In the genomic region with DNA sequence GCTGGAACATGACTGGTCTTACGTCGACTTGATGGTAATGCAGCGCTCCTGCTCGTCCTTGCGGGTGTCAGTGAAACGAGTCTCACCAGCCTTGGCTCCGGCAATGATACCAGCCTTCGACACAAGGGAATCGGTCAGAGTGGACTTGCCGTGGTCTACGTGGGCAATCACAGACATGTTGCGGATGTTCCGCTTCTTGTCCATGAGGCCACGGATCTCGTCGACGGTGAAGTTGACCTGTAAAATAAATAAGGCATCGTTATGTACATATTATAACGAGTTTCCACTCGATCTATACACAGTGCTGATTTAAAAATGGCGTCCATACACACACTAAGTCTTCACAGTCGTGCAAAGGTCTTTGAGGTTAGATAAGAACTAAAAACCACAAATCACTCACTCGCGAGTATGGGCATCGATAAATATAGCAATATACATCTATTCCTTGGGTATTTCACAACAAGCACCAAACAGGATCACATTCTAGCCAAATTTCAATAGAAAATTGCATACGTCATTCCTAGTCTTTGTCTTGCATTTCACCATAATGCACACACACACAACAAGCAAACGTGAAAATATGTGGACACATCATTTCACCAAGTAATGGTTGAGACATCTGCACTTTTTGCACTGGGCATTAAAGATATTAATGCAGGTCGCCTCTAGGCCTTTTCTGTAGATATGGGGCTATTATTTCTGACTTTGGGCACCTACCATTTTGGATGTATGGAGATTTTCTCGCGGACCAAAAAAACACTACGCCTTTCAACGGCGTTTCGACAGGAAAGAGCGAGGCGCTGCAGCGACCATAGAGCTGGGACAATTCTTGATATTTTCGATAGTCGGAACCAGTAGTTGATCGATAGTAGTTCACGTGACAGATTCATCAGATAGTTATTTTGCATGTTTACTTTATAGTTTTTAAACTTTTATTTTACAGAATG, we compare ENCODE assay signal across 1 fruit fly cellular context.
TF ChIP-seq lines count a peak whose summit lies in the region.

A gene (minus strand): TSS at position 843 of the 947 bp plus-strand sequence.

TF ChIP-seq in whole organism, embryonic, 481 proteins besides CTCF, POLR2A, EP300 and RAD21 (continued from another document and continues in another):
- TF ChIP-seq CG6854 (GFP tag; optimal IDR thresholded peaks at IDR 0.05; lab: Kevin White, UChicago) (peak; percentile 56), CG17385 (GFP tag; optimal IDR thresholded peaks at IDR 0.05; lab: Kevin White, UChicago) (peak; percentile 82), C15 (GFP tag; IDR thresholded peaks at IDR 0.05; lab: Robert Waterston, UW) (peak; percentile 68; the same call in 1 of the 3 replicates), CG11398 (GFP tag; optimal IDR thresholded peaks at IDR 0.05; lab: Kevin White, UChicago) (peak; percentile 82), exex (tag; optimal IDR thresholded peaks at IDR 0.05; lab: Kevin White, UChicago) (peak; percentile 58), pfk (GFP tag; optimal IDR thresholded peaks at IDR 0.05; lab: Kevin White, UChicago) (peak; percentile 71), CG2875 (GFP tag; optimal IDR thresholded peaks at IDR 0.05; lab: Kevin White, UChicago) (peak; percentile 74), MBD-R2 (GFP tag; IDR thresholded peaks at IDR 0.05; lab: Robert Waterston, UW) (peak; percentile 65), CG34376 (GFP tag; optimal IDR thresholded peaks at IDR 0.05; lab: Kevin White, UChicago) (peak; percentile 95), CG31441 (GFP tag; IDR thresholded peaks at IDR 0.05; lab: Robert Waterston, UW) (peak; percentile 69), bab2 (GFP tag; optimal IDR thresholded peaks at IDR 0.05; lab: Kevin White, UChicago) (peak; percentile 62), CG18764 (GFP tag; optimal IDR thresholded peaks at IDR 0.05; lab: Kevin White, UChicago) (peak; percentile 30), inv (GFP tag; IDR thresholded peaks at IDR 0.05; lab: Robert Waterston, UW; ENCODE audit: partially characterized antibody) (peak; percentile 92), CG13296 (GFP tag; optimal IDR thresholded peaks at IDR 0.05; lab: Kevin White, UChicago) (peak; percentile 84), org-1 (GFP tag; optimal IDR thresholded peaks at IDR 0.05; lab: Kevin White, UChicago) (peak; percentile 63), zf30C (GFP tag; optimal IDR thresholded peaks at IDR 0.05; lab: Kevin White, UChicago) (peak; percentile 58), CG17912 (GFP tag; optimal IDR thresholded peaks at IDR 0.05; lab: Kevin White, UChicago) (peak; percentile 92), CG34422 (GFP tag; IDR thresholded peaks at IDR 0.05; lab: Robert Waterston, UW) (no peak; the same call in 1 of the 3 replicates), CoRest (tag; optimal IDR thresholded peaks at IDR 0.05; lab: Kevin White, UChicago) (peak; percentile 59), Deaf1 (tag; optimal IDR thresholded peaks at IDR 0.05; lab: Kevin White, UChicago) (peak; percentile 43), ttk (GFP tag; IDR thresholded peaks at IDR 0.05; lab: Robert Waterston, UW) (no peak; the same call in 1 of the 2 replicates), CG2120 (GFP tag; optimal IDR thresholded peaks at IDR 0.05; lab: Kevin White, UChicago) (peak; percentile 55), MTF-1 (GFP tag; optimal IDR thresholded peaks at IDR 0.05; lab: Kevin White, UChicago; ENCODE audit: borderline replicate concordance) (peak; percentile 88), Med (GFP tag; lab: Kevin White, UChicago) (peak; percentile 97), CG32767 (GFP tag; IDR thresholded peaks at IDR 0.05; lab: Robert Waterston, UW) (no peak), Awh (GFP tag; IDR thresholded peaks at IDR 0.05; lab: Robert Waterston, UW) (no peak), Vsx1 (GFP tag; optimal IDR thresholded peaks at IDR 0.05; lab: Kevin White, UChicago) (peak; percentile 82), CG4328 (GFP tag; optimal IDR thresholded peaks at IDR 0.05; lab: Kevin White, UChicago) (peak; percentile 78), CG17361 (GFP tag; IDR thresholded peaks at IDR 0.05; lab: Robert Waterston, UW) (peak; percentile 60; the same call in 2 of the 3 replicates), Fer1 (GFP tag; optimal IDR thresholded peaks at IDR 0.05; lab: Kevin White, UChicago) (peak; percentile 83), CG32532 (GFP tag; IDR thresholded peaks at IDR 0.05; lab: Robert Waterston, UW) (peak; percentile 83), ato (GFP tag; IDR thresholded peaks at IDR 0.05; lab: Robert Waterston, UW; ENCODE audit: partially characterized antibody) (peak; percentile 88), CG12659 (GFP tag; optimal IDR thresholded peaks at IDR 0.05; lab: Kevin White, UChicago) (peak; percentile 93), Blimp-1 (GFP tag; optimal IDR thresholded peaks at IDR 0.05; lab: Kevin White, UChicago) (no peak), dm (GFP tag; optimal IDR thresholded peaks at IDR 0.05; lab: Kevin White, UChicago) (peak; percentile 97), esg (GFP tag; conservative IDR thresholded peaks at IDR 0.05; lab: Robert Waterston, UW) (0 out of 2 replicates have a peak, but pooled peaks have one; percentile 21), Abd-B (GFP tag; optimal IDR thresholded peaks at IDR 0.05; lab: Kevin White, UChicago) (no peak), Fer3 (tag; optimal IDR thresholded peaks at IDR 0.05; lab: Kevin White, UChicago) (peak; percentile 79), CG10979 (tag; optimal IDR thresholded peaks at IDR 0.05; lab: Kevin White, UChicago) (peak; percentile 54), Antp (GFP tag; optimal IDR thresholded peaks at IDR 0.05; lab: Kevin White, UChicago) (peak; percentile 43), Dbx (GFP tag; IDR thresholded peaks at IDR 0.05; lab: Robert Waterston, UW) (peak; percentile 83), Opbp (GFP tag; IDR thresholded peaks at IDR 0.05; lab: Robert Waterston, UW; ENCODE audit: partially characterized antibody) (peak; percentile 97), toy (GFP tag; IDR thresholded peaks at IDR 0.05; lab: Robert Waterston, UW) (peak; percentile 47; the same call in 1 of the 2 replicates), CG18619 (GFP tag; optimal IDR thresholded peaks at IDR 0.05; lab: Kevin White, UChicago) (peak; percentile 86), luna (GFP tag; optimal IDR thresholded peaks at IDR 0.05; lab: Kevin White, UChicago) (peak; percentile 39), pb (GFP tag; optimal IDR thresholded peaks at IDR 0.05; lab: Kevin White, UChicago) (peak; percentile 44), Lpt (GFP tag; optimal IDR thresholded peaks at IDR 0.05; lab: Kevin White, UChicago) (no peak), chif (GFP tag; optimal IDR thresholded peaks at IDR 0.05; lab: Kevin White, UChicago) (peak; percentile 59 to 79), lilli (GFP tag; optimal IDR thresholded peaks at IDR 0.05; lab: Kevin White, UChicago) (peak; percentile 76), grn (GFP tag; optimal IDR thresholded peaks at IDR 0.05; lab: Kevin White, UChicago) (no peak), CG33557 (GFP tag; optimal IDR thresholded peaks at IDR 0.05; lab: Kevin White, UChicago) (peak; percentile 76), CG9932 (GFP tag; IDR thresholded peaks at IDR 0.05; lab: Robert Waterston, UW) (no peak; the same call in 1 of the 2 replicates), NC2β (GFP tag; optimal IDR thresholded peaks at IDR 0.05; lab: Kevin White, UChicago) (peak; percentile 93), CG4820 (GFP tag; optimal IDR thresholded peaks at IDR 0.05; lab: Kevin White, UChicago) (peak; percentile 25), ham (GFP tag; IDR thresholded peaks at IDR 0.05; lab: Robert Waterston, UW) (no peak), CG5953 (GFP tag; IDR thresholded peaks at IDR 0.05; lab: Robert Waterston, UW) (peak; percentile 84), B-H1 (GFP tag; IDR thresholded peaks at IDR 0.05; lab: Robert Waterston, UW) (peak; percentile 52; the same call in 1 of the 3 replicates), mirr (GFP tag; optimal IDR thresholded peaks at IDR 0.05; lab: Kevin White, UChicago) (peak; percentile 89), CG12942 (GFP tag; optimal IDR thresholded peaks at IDR 0.05; lab: Kevin White, UChicago) (peak; percentile 47), CG4854 (GFP tag; optimal IDR thresholded peaks at IDR 0.05; lab: Kevin White, UChicago) (peak; percentile 38), CG8944 (GFP tag; optimal IDR thresholded peaks at IDR 0.05; lab: Kevin White, UChicago) (peak; percentile 51), tgo (GFP tag; IDR thresholded peaks at IDR 0.05; lab: Robert Waterston, UW) (peak; percentile 55), zen (tag; optimal IDR thresholded peaks at IDR 0.05; lab: Kevin White, UChicago) (peak; percentile 31), CG16813 (GFP tag; IDR thresholded peaks at IDR 0.05; lab: Robert Waterston, UW; ENCODE audit: partially characterized antibody) (peak; percentile 93), ERR (GFP tag; optimal IDR thresholded peaks at IDR 0.05; lab: Kevin White, UChicago) (peak; percentile 53), Dip2 (GFP tag; IDR thresholded peaks at IDR 0.05; lab: Robert Waterston, UW) (no peak), Spps (tag; optimal IDR thresholded peaks at IDR 0.05; lab: Kevin White, UChicago) (no peak), lbe (GFP tag; optimal IDR thresholded peaks at IDR 0.05; lab: Kevin White, UChicago) (peak; percentile 65), ac (GFP tag; optimal IDR thresholded peaks at IDR 0.05; lab: Kevin White, UChicago) (peak; percentile 58), seq (GFP tag; IDR thresholded peaks at IDR 0.05; lab: Robert Waterston, UW) (peak; percentile 68), Optix (GFP tag; IDR thresholded peaks at IDR 0.05; lab: Robert Waterston, UW) (no peak; the same call in 2 of the 3 replicates), CG6765 (GFP tag; optimal IDR thresholded peaks at IDR 0.05; lab: Kevin White, UChicago) (peak; percentile 83), Lhr (GFP tag; optimal IDR thresholded peaks at IDR 0.05; lab: Kevin White, UChicago) (peak; percentile 80), Drgx (GFP tag; IDR thresholded peaks at IDR 0.05; lab: Robert Waterston, UW) (peak; percentile 23; the same call in 1 of the 2 replicates), CG4360 (GFP tag; IDR thresholded peaks at IDR 0.05; lab: Robert Waterston, UW) (no peak), CG9876 (GFP tag; optimal IDR thresholded peaks at IDR 0.05; lab: Kevin White, UChicago) (peak; percentile 79), HLH54F (GFP tag; optimal IDR thresholded peaks at IDR 0.05; lab: Kevin White, UChicago) (peak; percentile 57), Sry-β (GFP tag; optimal IDR thresholded peaks at IDR 0.05; lab: Kevin White, UChicago) (peak; percentile 34), CG15011 (GFP tag; optimal IDR thresholded peaks at IDR 0.05; lab: Kevin White, UChicago) (peak; percentile 52), pita (GFP tag; optimal IDR thresholded peaks at IDR 0.05; lab: Kevin White, UChicago) (no peak), CG6175 (GFP tag; IDR thresholded peaks at IDR 0.05; lab: Robert Waterston, UW) (no peak; the same call in 2 of the 3 replicates), prd (optimal IDR thresholded peaks at IDR 0.05; lab: Kevin White, UChicago) (no peak), prd (GFP tag; IDR thresholded peaks at IDR 0.05; lab: Robert Waterston, UW) (no peak), BtbVII (GFP tag; optimal IDR thresholded peaks at IDR 0.05; lab: Kevin White, UChicago) (peak; percentile 80), sna (GFP tag; IDR thresholded peaks at IDR 0.05; lab: Robert Waterston, UW; ENCODE audit: partially characterized antibody) (peak; percentile 93), gt (GFP tag; IDR thresholded peaks at IDR 0.05; lab: Robert Waterston, UW) (no peak), Ets97D (GFP tag; optimal IDR thresholded peaks at IDR 0.05; lab: Kevin White, UChicago) (peak; percentile 98), hbn (GFP tag; IDR thresholded peaks at IDR 0.05; lab: Robert Waterston, UW; ENCODE audit: partially characterized antibody) (peak; percentile 78), rib (GFP tag; IDR thresholded peaks at IDR 0.05; lab: Robert Waterston, UW) (no peak; the same call in none of the 2 replicates), CG4424 (GFP tag; optimal IDR thresholded peaks at IDR 0.05; lab: Kevin White, UChicago) (peak; percentile 6), CG7987 (GFP tag; optimal IDR thresholded peaks at IDR 0.05; lab: Kevin White, UChicago) (peak; percentile 94), emc (GFP tag; optimal IDR thresholded peaks at IDR 0.05; lab: Kevin White, UChicago) (no peak), CG9817 (tag; optimal IDR thresholded peaks at IDR 0.05; lab: Kevin White, UChicago) (peak; percentile 70), CG7928 (GFP tag; optimal IDR thresholded peaks at IDR 0.05; lab: Kevin White, UChicago) (peak; percentile 44), psq (GFP tag; optimal IDR thresholded peaks at IDR 0.05; lab: Kevin White, UChicago) (peak; percentile 45), Asciz (GFP tag; optimal IDR thresholded peaks at IDR 0.05; lab: Kevin White, UChicago) (peak; percentile 75), tll (GFP tag; optimal IDR thresholded peaks at IDR 0.05; lab: Kevin White, UChicago) (no peak), jigr1 (GFP tag; IDR thresholded peaks at IDR 0.05; lab: Robert Waterston, UW) (peak; percentile 73; the same call in 1 of the 3 replicates), GATAe (GFP tag; conservative IDR thresholded peaks at IDR 0.05; lab: Robert Waterston, UW) (no peak), Aef1 (GFP tag; IDR thresholded peaks at IDR 0.05; lab: Robert Waterston, UW) (no peak), Bgb (GFP tag; IDR thresholded peaks at IDR 0.05; lab: Robert Waterston, UW; ENCODE audit: partially characterized antibody) (peak; percentile 97), CG10321 (GFP tag; IDR thresholded peaks at IDR 0.05; lab: Robert Waterston, UW) (peak; percentile 69), Nf-YA (GFP tag; IDR thresholded peaks at IDR 0.05; lab: Robert Waterston, UW) (peak; percentile 46), croc (GFP tag; conservative IDR thresholded peaks at IDR 0.05; lab: Robert Waterston, UW) (no peak), Meics (GFP tag; optimal IDR thresholded peaks at IDR 0.05; lab: Kevin White, UChicago) (peak; percentile 83), CG15601 (tag; optimal IDR thresholded peaks at IDR 0.05; lab: Kevin White, UChicago) (peak; percentile 85), Nf-YB (GFP tag; optimal IDR thresholded peaks at IDR 0.05; lab: Kevin White, UChicago) (peak; percentile 68), chm (GFP tag; IDR thresholded peaks at IDR 0.05; lab: Robert Waterston, UW) (peak; percentile 95), CG3847 (GFP tag; IDR thresholded peaks at IDR 0.05; lab: Robert Waterston, UW) (peak; percentile 82), H15 (GFP tag; IDR thresholded peaks at IDR 0.05; lab: Robert Waterston, UW) (peak; percentile 76; the same call in 2 of the 3 replicates), YL-1 (GFP tag; optimal IDR thresholded peaks at IDR 0.05; lab: Kevin White, UChicago) (peak; percentile 95), CG30020 (tag; optimal IDR thresholded peaks at IDR 0.05; lab: Kevin White, UChicago) (peak; percentile 80), Dip3 (GFP tag; optimal IDR thresholded peaks at IDR 0.05; lab: Kevin White, UChicago) (peak; percentile 61), CG7745 (tag; optimal IDR thresholded peaks at IDR 0.05; lab: Kevin White, UChicago) (peak; percentile 19), HmgD (GFP tag; optimal IDR thresholded peaks at IDR 0.05; lab: Kevin White, UChicago) (peak; percentile 72), her (GFP tag; optimal IDR thresholded peaks at IDR 0.05; lab: Kevin White, UChicago) (peak; percentile 83), CG13624 (GFP tag; optimal IDR thresholded peaks at IDR 0.05; lab: Kevin White, UChicago) (peak; percentile 78)
